Worm (Caenorhabditis elegans) whole organism, young adult: Measurements from ENCODE around the gene K11H12.9.

Experiments
- B0019.2 ChIP-seq: fragments of 200-800 bp; sonication (Bioruptor generic); conservative IDR thresholded peaks from 2 replicates; pipeline ENCODE4 v1.3.6; 2022; ENCODE audit warnings: missing genetic modification reagents, missing genetic modification characterization, missing compliant biosample characterization
- B0261.1 ChIP-seq: sonication (generic microtip); optimal IDR thresholded peaks from 2 replicates; lab custom pipeline; 2016; ENCODE audit warnings: mild to moderate bottlenecking, missing genetic modification characterization, moderate library complexity, missing compliant biosample characterization
- D2030.7 ChIP-seq: fragments of 200-800 bp; sonication (Bioruptor generic); IDR thresholded peaks from 2 replicates; pipeline ENCODE4 v1.3.6; 2022; ENCODE audit warnings: missing genetic modification reagents, missing genetic modification characterization, missing compliant biosample characterization
- F10E7.11 ChIP-seq: sonication (generic microtip); optimal IDR thresholded peaks from 2 replicates; lab custom pipeline; 2017; ENCODE audit warnings: mild to moderate bottlenecking, missing genetic modification characterization, moderate library complexity, missing compliant biosample characterization
- F23B12.7 ChIP-seq: sonication (generic microtip); optimal IDR thresholded peaks from 2 replicates; lab custom pipeline; 2017; ENCODE audit warnings: missing genetic modification characterization, mild to moderate bottlenecking, missing compliant biosample characterization, antibody characterized with exemption, moderate library complexity; ENCODE audit not compliant: insufficient read depth
- F37B4.10 ChIP-seq: fragments of 200-800 bp; sonication (Bioruptor generic); IDR thresholded peaks from 2 replicates; pipeline ENCODE4 v1.3.6; 2022; ENCODE audit warnings: missing genetic modification characterization, missing compliant biosample characterization
- F39B2.1 ChIP-seq: fragments of 200-800 bp; sonication (Bioruptor generic); IDR thresholded peaks from 2 replicates; pipeline ENCODE4 v1.3.6; 2022; ENCODE audit warnings: missing genetic modification reagents, missing genetic modification characterization, missing compliant biosample characterization
- F52B5.7 ChIP-seq: sonication (generic microtip); optimal IDR thresholded peaks from 2 replicates; lab custom pipeline; 2016; ENCODE audit warnings: mild to moderate bottlenecking, missing genetic modification characterization, missing compliant biosample characterization
- F57A8.1 ChIP-seq: fragments of 200-800 bp; sonication (Bioruptor generic); optimal IDR thresholded peaks from 2 replicates; lab custom pipeline; 2018; ENCODE audit warnings: mild to moderate bottlenecking, missing genetic modification characterization, moderate library complexity, missing compliant biosample characterization
- K11D2.4 ChIP-seq: fragments of 200-800 bp; sonication (Bioruptor generic); IDR thresholded peaks from 2 replicates; pipeline ENCODE4 v1.3.6; 2022; ENCODE audit warnings: missing genetic modification reagents, missing genetic modification characterization, missing compliant biosample characterization
- T26A5.8 ChIP-seq: sonication (generic microtip); optimal IDR thresholded peaks from 2 replicates; lab custom pipeline; 2016; ENCODE audit warnings: missing genetic modification characterization, missing compliant biosample characterization
- Y53F4B.3 ChIP-seq: fragments of 200-800 bp; sonication (Bioruptor generic); IDR thresholded peaks from 2 replicates; pipeline ENCODE4 v1.3.6; 2022; ENCODE audit warnings: missing genetic modification reagents, missing genetic modification characterization, missing compliant biosample characterization
- ZK185.1 ChIP-seq: sonication (generic microtip); optimal IDR thresholded peaks from 2 replicates; lab custom pipeline; 2016; ENCODE audit warnings: mild to moderate bottlenecking, missing genetic modification characterization, missing compliant biosample characterization; ENCODE audit not compliant: poor library complexity, severe bottlenecking
- ama-1 ChIP-seq, 3 experiments: fragments of 150-350 bp in 1 of 3; sonication (generic microtip) in 2 of 3; optimal IDR thresholded peaks; 2 replicates each; lab custom pipeline; 2014 to 2018; ENCODE audit warnings: missing biosample characterization in 2 of 3, missing genetic modification characterization in 2 of 3, missing genetic modification reagents in 2 of 3
- attf-3 ChIP-seq: fragments of 200-800 bp; sonication (Bioruptor generic); conservative IDR thresholded peaks from 2 replicates; pipeline ENCODE4 v1.3.6; 2022; ENCODE audit warnings: missing genetic modification reagents, missing genetic modification characterization, missing compliant biosample characterization
- attf-5 ChIP-seq: fragments of 200-800 bp; sonication (Bioruptor generic); optimal IDR thresholded peaks from 2 replicates; lab custom pipeline; 2018; ENCODE audit warnings: mild to moderate bottlenecking, missing genetic modification characterization, missing compliant biosample characterization
- bed-2 ChIP-seq: fragments of 200-800 bp; sonication (Bioruptor generic); IDR thresholded peaks from 2 replicates; pipeline ENCODE4 v1.3.6; 2022; ENCODE audit warnings: missing genetic modification reagents, missing genetic modification characterization, missing compliant biosample characterization
- cebp-2 ChIP-seq: fragments of 200-800 bp; sonication (Bioruptor generic); IDR thresholded peaks from 2 replicates; pipeline ENCODE4 v1.3.6; 2022; ENCODE audit warnings: missing genetic modification characterization, missing compliant biosample characterization
- ceh-100 ChIP-seq: fragments of 200-800 bp; sonication (Bioruptor generic); IDR thresholded peaks from 2 replicates; pipeline ENCODE4 v1.3.6; 2022; ENCODE audit warnings: missing genetic modification reagents, missing genetic modification characterization, missing compliant biosample characterization
- ceh-58 ChIP-seq: fragments of 200-800 bp; sonication (Bioruptor generic); IDR thresholded peaks from 2 replicates; pipeline ENCODE4 v1.3.6; 2022; ENCODE audit warnings: missing genetic modification characterization, missing compliant biosample characterization
- chd-7 ChIP-seq: sonication (generic microtip); optimal IDR thresholded peaks from 2 replicates; lab custom pipeline; 2016; ENCODE audit warnings: mild to moderate bottlenecking, missing genetic modification characterization, moderate library complexity, missing compliant biosample characterization
- dpl-1 ChIP-seq: fragments of 150-350 bp; optimal IDR thresholded peaks from 2 replicates; lab custom pipeline; 2014; ENCODE audit warnings: missing biosample characterization, missing genetic modification reagents, missing genetic modification characterization
- ets-4 ChIP-seq: fragments of 200-800 bp; sonication (Bioruptor generic); optimal IDR thresholded peaks from 2 replicates; lab custom pipeline; 2018; ENCODE audit warnings: mild to moderate bottlenecking, missing genetic modification characterization, missing compliant biosample characterization
- fkh-3 ChIP-seq: sonication (generic microtip); optimal IDR thresholded peaks from 2 replicates; lab custom pipeline; 2016; ENCODE audit warnings: mild to moderate bottlenecking, missing genetic modification characterization, missing compliant biosample characterization
- hsf-1 ChIP-seq: fragments of 200-800 bp; sonication (Bioruptor generic); IDR thresholded peaks from 2 replicates; pipeline ENCODE4 v1.3.6; 2022; ENCODE audit warnings: missing genetic modification reagents, missing genetic modification characterization, missing compliant biosample characterization
- lin-40 ChIP-seq: sonication (generic microtip); optimal IDR thresholded peaks from 2 replicates; lab custom pipeline; 2016; ENCODE audit warnings: missing genetic modification characterization, mild to moderate bottlenecking, missing compliant biosample characterization, missing genotype, missing genetic modification reagents
- lin-54 ChIP-seq: fragments of 200-800 bp; sonication (Bioruptor generic); optimal IDR thresholded peaks from 2 replicates; lab custom pipeline; 2018; ENCODE audit warnings: mild to moderate bottlenecking, missing genetic modification characterization, missing compliant biosample characterization
- madf-10 ChIP-seq: sonication (generic microtip); optimal IDR thresholded peaks from 2 replicates; lab custom pipeline; 2016; ENCODE audit warnings: mild to moderate bottlenecking, missing genetic modification characterization, missing compliant biosample characterization
- mcd-1 ChIP-seq: fragments of 200-800 bp; sonication (Bioruptor generic); IDR thresholded peaks from 2 replicates; pipeline ENCODE4 v1.3.6; 2022; ENCODE audit warnings: missing genetic modification reagents, missing genetic modification characterization, missing compliant biosample characterization
- mxl-1 ChIP-seq: sonication (generic microtip); optimal IDR thresholded peaks from 2 replicates; lab custom pipeline; 2016; ENCODE audit warnings: missing genetic modification characterization, missing compliant biosample characterization
- nfya-2 ChIP-seq: fragments of 200-800 bp; sonication (Bioruptor generic); IDR thresholded peaks from 2 replicates; pipeline ENCODE4 v1.3.6; 2022; ENCODE audit warnings: missing genetic modification reagents, missing genetic modification characterization, missing compliant biosample characterization
- nfyb-1 ChIP-seq: fragments of 200-800 bp; sonication (Bioruptor generic); IDR thresholded peaks from 2 replicates; pipeline ENCODE4 v1.3.6; 2022; ENCODE audit warnings: missing genetic modification reagents, missing genetic modification characterization, missing compliant biosample characterization
- nhr-120 ChIP-seq: fragments of 200-800 bp; sonication (Bioruptor generic); IDR thresholded peaks from 2 replicates; pipeline ENCODE4 v1.3.6; 2022; ENCODE audit warnings: missing genetic modification characterization, missing compliant biosample characterization
- nhr-179 ChIP-seq: sonication (generic microtip); optimal IDR thresholded peaks from 2 replicates; lab custom pipeline; 2016; ENCODE audit warnings: mild to moderate bottlenecking, missing genetic modification characterization, missing compliant biosample characterization
- nhr-27 ChIP-seq: fragments of 200-800 bp; sonication (Bioruptor generic); optimal IDR thresholded peaks from 2 replicates; lab custom pipeline; 2018; ENCODE audit warnings: mild to moderate bottlenecking, missing genetic modification characterization, moderate library complexity, missing compliant biosample characterization
- pbrm-1 ChIP-seq: fragments of 200-800 bp; sonication (Bioruptor generic); IDR thresholded peaks from 2 replicates; pipeline ENCODE4 v1.3.6; 2022; ENCODE audit warnings: missing genetic modification reagents, missing genetic modification characterization, missing compliant biosample characterization
- pha-4 ChIP-seq: fragments of 150-350 bp; sonication (generic microtip); optimal IDR thresholded peaks from 2 replicates; lab custom pipeline; 2014; ENCODE audit warnings: missing biosample characterization, missing genetic modification reagents, missing genetic modification characterization
- repo-1 ChIP-seq: sonication (generic microtip); optimal IDR thresholded peaks from 2 replicates; lab custom pipeline; 2017; ENCODE audit warnings: mild to moderate bottlenecking, missing genetic modification characterization, missing compliant biosample characterization
- unc-130 ChIP-seq: sonication (generic microtip); optimal IDR thresholded peaks from 2 replicates; lab custom pipeline; 2016; ENCODE audit warnings: missing genetic modification reagents, missing genetic modification characterization, missing compliant biosample characterization
- zfh-2 ChIP-seq: fragments of 200-800 bp; sonication (Bioruptor generic); conservative IDR thresholded peaks from 2 replicates; pipeline ENCODE4 v1.3.6; 2022; ENCODE audit warnings: missing genetic modification reagents, missing genetic modification characterization, missing compliant biosample characterization
- zim-3 ChIP-seq: sonication (generic microtip); optimal IDR thresholded peaks from 2 replicates; lab custom pipeline; 2017; ENCODE audit warnings: mild to moderate bottlenecking, missing genetic modification characterization, moderate library complexity, missing compliant biosample characterization
- ztf-25 ChIP-seq: fragments of 200-800 bp; sonication (Bioruptor generic); IDR thresholded peaks from 2 replicates; pipeline ENCODE4 v1.3.6; 2022; ENCODE audit warnings: missing genetic modification reagents, missing genetic modification characterization, missing compliant biosample characterization
- ztf-26 ChIP-seq: sonication (generic microtip); optimal IDR thresholded peaks from 2 replicates; lab custom pipeline; 2017; ENCODE audit warnings: missing genetic modification characterization, missing compliant biosample characterization
- ztf-6 ChIP-seq: fragments of 200-800 bp; sonication (Bioruptor generic); IDR thresholded peaks from 2 replicates; pipeline ENCODE4 v1.3.6; 2022; ENCODE audit warnings: missing genetic modification reagents, missing genetic modification characterization, missing compliant biosample characterization

The K11H12.9 gene

ce11 chrIV:654526-655440 lies 5.3 kb downstream of the K11H12.9 start, which contains the start of the genes rpl-15 and K11H12.8 (continued):
- TF ChIP-seq attf-5 (GFP tag; lab: Kevin White, UChicago) (peak; percentile 100), hsf-1 (GFP tag; lab: Robert Waterston, UW) (peak; percentile 94), nhr-120 (0 out of 2 replicates have a peak, but pooled peaks have one; percentile 88)

ce11 chrIV:657046-657445 lies 7.6 kb downstream of the K11H12.9 start:
- no peak for TF ChIP-seq Y53F4B.3 (GFP tag; lab: Robert Waterston, UW)
- no peak for TF ChIP-seq B0019.2 (GFP tag; lab: Robert Waterston, UW)
- TF ChIP-seq F57A8.1 (GFP tag; lab: Kevin White, UChicago), result no peak
- TF ChIP-seq zfh-2 (GFP tag; lab: Robert Waterston, UW), result peak; percentile 78
- no peak for TF ChIP-seq dpl-1
- TF ChIP-seq F10E7.11 (tag; lab: Kevin White, UChicago), result no peak
- peak; percentile 14 for TF ChIP-seq repo-1 (tag; lab: Kevin White, UChicago)
- TF ChIP-seq madf-10 (tag; lab: Kevin White, UChicago), result no peak
- no peak for TF ChIP-seq ets-4 (GFP tag; lab: Kevin White, UChicago)
- 0 out of 2 replicates have a peak, but pooled peaks have one; percentile 50 for TF ChIP-seq ceh-58 (GFP tag; lab: Robert Waterston, UW)
- TF ChIP-seq ztf-6, result no peak
- TF ChIP-seq ztf-26, result no peak
- TF ChIP-seq F37B4.10 (GFP tag; lab: Robert Waterston, UW), result no peak
- TF ChIP-seq mxl-1 (tag; lab: Kevin White, UChicago), result no peak
- no peak for TF ChIP-seq B0261.1 (tag; lab: Kevin White, UChicago)

DNA sequence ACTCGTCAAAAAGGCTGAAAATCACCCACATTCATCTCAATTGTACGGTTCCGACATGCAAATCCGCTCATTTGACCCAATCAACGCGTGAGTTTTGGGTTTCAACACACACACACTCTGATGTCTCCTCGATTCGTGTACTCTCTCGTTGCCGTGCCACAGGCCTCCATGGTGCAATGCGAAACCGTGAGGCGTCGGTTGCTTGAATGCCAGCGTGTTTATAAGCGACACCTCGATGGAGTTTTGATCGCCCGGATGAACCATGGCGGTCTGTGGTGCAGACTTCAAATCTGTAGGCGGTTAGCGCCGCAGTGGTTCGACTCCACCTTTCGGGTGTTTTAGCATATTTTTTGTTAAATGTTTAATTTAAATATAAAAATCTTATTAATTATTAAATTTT lies 8.5 kb downstream of the K11H12.9 start:
- TF ChIP-seq ZK185.1 (tag; lab: Kevin White, UChicago) (peak; percentile 44), cebp-2 (no peak), nhr-120 (no peak), chd-7 (tag; lab: Kevin White, UChicago) (peak; percentile 4), attf-5 (GFP tag; lab: Kevin White, UChicago) (no peak), attf-3 (GFP tag; lab: Robert Waterston, UW) (no peak; the same call in 1 of the 2 replicates), F23B12.7 (no peak), unc-130 (GFP tag; lab: Kevin White, UChicago) (no peak), pbrm-1 (peak; percentile 71; the same call in 1 of the 2 replicates), zim-3 (peak; percentile 46), bed-2 (GFP tag; lab: Robert Waterston, UW) (0 out of 2 replicates have a peak, but pooled peaks have one; percentile 24), pha-4 (tag; lab: Kevin White, UChicago) (no peak), lin-40 (tag; lab: Kevin White, UChicago) (no peak), lin-54 (GFP tag; lab: Kevin White, UChicago) (peak; percentile 60), ztf-25 (0 out of 2 replicates have a peak, but pooled peaks have one; percentile 21), ceh-100 (GFP tag; lab: Robert Waterston, UW) (no peak), madf-10 (tag; lab: Kevin White, UChicago) (no peak), nfya-2 (GFP tag; lab: Robert Waterston, UW) (no peak), D2030.7 (GFP tag; lab: Robert Waterston, UW) (peak; percentile 88), nhr-27 (no peak), F52B5.7 (no peak), nfyb-1 (GFP tag; lab: Robert Waterston, UW) (peak; percentile 76), F39B2.1 (GFP tag; lab: Robert Waterston, UW) (0 out of 2 replicates have a peak, but pooled peaks have one; percentile 26), fkh-3 (tag; lab: Kevin White, UChicago) (no peak), nhr-179 (tag; lab: Kevin White, UChicago) (no peak), ama-1 (optimal IDR thresholded peaks at IDR 0.05; lab: Kevin White, UChicago) (no peak), ama-1 (GFP tag; optimal IDR thresholded peaks at IDR 0.05; lab: Kevin White, UChicago) (no peak), T26A5.8 (tag; lab: Kevin White, UChicago) (peak; percentile 69), K11D2.4 (GFP tag; lab: Robert Waterston, UW) (no peak), mcd-1 (GFP tag; lab: Robert Waterston, UW) (peak; percentile 74)
